Worm (Caenorhabditis elegans): Measurements from ENCODE around the gene F37B4.10.

DNA sequence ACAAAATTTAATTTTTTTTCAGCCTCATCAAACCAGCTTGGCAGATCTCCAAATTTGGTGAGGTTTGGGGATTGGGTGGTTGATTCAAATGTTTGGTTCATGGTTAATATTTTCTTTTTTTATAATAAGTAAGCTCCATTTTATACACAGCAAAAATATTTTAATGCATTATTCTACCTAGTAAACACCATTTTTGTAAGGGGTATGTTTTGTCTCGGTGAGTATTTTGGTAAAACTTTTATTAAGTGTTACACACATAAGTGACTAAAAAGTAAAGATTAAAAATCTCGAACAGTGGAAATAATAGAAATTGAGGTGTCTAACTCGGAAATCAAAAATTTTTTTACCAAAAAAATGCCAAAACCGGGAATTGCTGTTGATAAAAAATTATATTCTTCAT is 11.3 kb upstream of the F37B4.10 start, which contains the start of gene srw-4:
- TF ChIP-seq ceh-43 (GFP tag; optimal IDR thresholded peaks at IDR 0.05) (no peak), nhr-28 (tag; optimal IDR thresholded peaks at IDR 0.05) (no peak), lsy-2 (tag; optimal IDR thresholded peaks at IDR 0.05) (no peak)

All from whole organism, mixed stage, embryonic.